2 worm cellular contexts compared by ENCODE assay signal in genomic region chrV:11375150-11375792, ce11.
TF ChIP-seq lines count a peak whose summit lies in the region.

Gene cnb-1, plus strand, starts transcription at chrV:11375742.

TF ChIP-seq in whole organism, L1 larva, 84 proteins besides CTCF, POLR2A, EP300 and RAD21 (continued from another document):
- TF ChIP-seq lin-14 (GFP tag; optimal IDR thresholded peaks at IDR 0.05; lab: Kevin White, UChicago) (peak; percentile 96), isw-1 (GFP tag; IDR thresholded peaks at IDR 0.05; lab: Robert Waterston, UW) (peak; percentile 41), fos-1 (tag; optimal IDR thresholded peaks at IDR 0.05; lab: Kevin White, UChicago) (peak; percentile 36), tlp-1 (tag; optimal IDR thresholded peaks at IDR 0.05; lab: Kevin White, UChicago) (no peak), lsy-2 (tag; optimal IDR thresholded peaks at IDR 0.05; lab: Kevin White, UChicago) (peak; percentile 66 to 73), ces-1 (GFP tag; optimal IDR thresholded peaks at IDR 0.05; lab: Kevin White, UChicago) (no peak), hlh-17 (GFP tag; optimal IDR thresholded peaks at IDR 0.05; lab: Kevin White, UChicago; ENCODE audit: borderline replicate concordance) (no peak), unc-86 (tag; optimal IDR thresholded peaks at IDR 0.05; lab: Kevin White, UChicago) (peak; percentile 81), lin-13 (GFP tag; optimal IDR thresholded peaks at IDR 0.05; lab: Kevin White, UChicago) (peak; percentile 19), C34B4.2 (tag; optimal IDR thresholded peaks at IDR 0.05; lab: Kevin White, UChicago) (no peak), rnt-1 (tag; optimal IDR thresholded peaks at IDR 0.05; lab: Kevin White, UChicago) (peak; percentile 58), vab-15 (tag; optimal IDR thresholded peaks at IDR 0.05; lab: Kevin White, UChicago) (no peak), aly-2 (tag; optimal IDR thresholded peaks at IDR 0.05; lab: Kevin White, UChicago) (peak; percentile 10), xbp-1 (tag; optimal IDR thresholded peaks at IDR 0.05; lab: Kevin White, UChicago) (peak; percentile 60), mep-1 (tag; optimal IDR thresholded peaks at IDR 0.05; lab: Kevin White, UChicago) (peak; percentile 79), pax-3 (tag; optimal IDR thresholded peaks at IDR 0.05; lab: Kevin White, UChicago) (no peak), Y116A8C.19 (tag; optimal IDR thresholded peaks at IDR 0.05; lab: Kevin White, UChicago; ENCODE audit: borderline replicate concordance) (no peak), ceh-88 (GFP tag; IDR thresholded peaks at IDR 0.05; lab: Robert Waterston, UW) (no peak), ztf-4 (tag; optimal IDR thresholded peaks at IDR 0.05; lab: Kevin White, UChicago) (no peak), blmp-1 (tag; optimal IDR thresholded peaks at IDR 0.05; lab: Kevin White, UChicago) (peak; percentile 24), nhr-20 (tag; optimal IDR thresholded peaks at IDR 0.05; lab: Kevin White, UChicago) (peak; percentile 59), snpc-4 (tag; optimal IDR thresholded peaks at IDR 0.05; lab: Kevin White, UChicago) (peak; percentile 55), hlh-4 (tag; optimal IDR thresholded peaks at IDR 0.05; lab: Kevin White, UChicago) (no peak), efl-1 (optimal IDR thresholded peaks at IDR 0.05; lab: Kevin White, UChicago) (peak; percentile 74 to 85), efl-1 (GFP tag; optimal IDR thresholded peaks at IDR 0.05 in 1 of 2; lab: Kevin White, UChicago) (peak; percentile 39 to 93), ama-1 (optimal IDR thresholded peaks at IDR 0.05; lab: Kevin White, UChicago) (peak; percentile 29), ceh-82 (tag; optimal IDR thresholded peaks at IDR 0.05; lab: Kevin White, UChicago) (peak; percentile 22 to 60 (median 38)), lin-35 (GFP tag; optimal IDR thresholded peaks at IDR 0.05; lab: Kevin White, UChicago) (peak; percentile 48 to 58), mdl-1 (tag; optimal IDR thresholded peaks at IDR 0.05; lab: Kevin White, UChicago) (peak in 1 of 2 experiments; percentile 37), C16A3.4 (tag; optimal IDR thresholded peaks at IDR 0.05; lab: Kevin White, UChicago) (no peak), dsc-1 (tag; optimal IDR thresholded peaks at IDR 0.05; lab: Kevin White, UChicago) (peak; percentile 94), nhr-12 (tag; optimal IDR thresholded peaks at IDR 0.05; lab: Kevin White, UChicago) (no peak), unc-98 (GFP tag; IDR thresholded peaks at IDR 0.05; lab: Robert Waterston, UW) (no peak), nhr-28 (tag; optimal IDR thresholded peaks at IDR 0.05; lab: Kevin White, UChicago) (no peak), nhr-84 (tag; optimal IDR thresholded peaks at IDR 0.05; lab: Kevin White, UChicago) (no peak), mab-9 (GFP tag; IDR thresholded peaks at IDR 0.05; lab: Robert Waterston, UW) (peak; percentile 52; the same call in 1 of the 2 replicates), aha-1 (tag; optimal IDR thresholded peaks at IDR 0.05; lab: Kevin White, UChicago) (peak; percentile 10), nhr-19 (GFP tag; conservative IDR thresholded peaks at IDR 0.05; lab: Robert Waterston, UW) (peak; percentile 62), ceh-90 (tag; optimal IDR thresholded peaks at IDR 0.05; lab: Kevin White, UChicago) (no peak), jun-1 (tag; optimal IDR thresholded peaks at IDR 0.05; lab: Kevin White, UChicago) (peak; percentile 56), grh-1 (GFP tag; IDR thresholded peaks at IDR 0.05; lab: Robert Waterston, UW) (no peak), fkh-8 (tag; optimal IDR thresholded peaks at IDR 0.05; lab: Kevin White, UChicago) (peak; percentile 78), skn-1 (tag; optimal IDR thresholded peaks at IDR 0.05; lab: Kevin White, UChicago) (peak; percentile 63), C04F5.9 (tag; optimal IDR thresholded peaks at IDR 0.05; lab: Kevin White, UChicago) (no peak), efl-3 (GFP tag; optimal IDR thresholded peaks at IDR 0.05; lab: Kevin White, UChicago) (no peak), lin-15B (tag; optimal IDR thresholded peaks at IDR 0.05; lab: Kevin White, UChicago) (no peak), nhr-77 (tag; optimal IDR thresholded peaks at IDR 0.05; lab: Kevin White, UChicago) (no peak), elt-3 (tag; optimal IDR thresholded peaks at IDR 0.05; lab: Kevin White, UChicago) (no peak), mef-2 (tag; optimal IDR thresholded peaks at IDR 0.05; lab: Kevin White, UChicago) (no peak), pag-3 (tag; optimal IDR thresholded peaks at IDR 0.05; lab: Kevin White, UChicago; ENCODE audit: borderline replicate concordance, insufficient read depth) (no peak), swsn-7 (tag; optimal IDR thresholded peaks at IDR 0.05; lab: Kevin White, UChicago) (peak; percentile 83), ets-5 (GFP tag; IDR thresholded peaks at IDR 0.05; lab: Robert Waterston, UW) (no peak), hpl-2 (GFP tag; optimal IDR thresholded peaks at IDR 0.05; lab: Kevin White, UChicago) (no peak), unc-62 (GFP tag; optimal IDR thresholded peaks at IDR 0.05; lab: Kevin White, UChicago) (no peak), ztf-11 (tag; optimal IDR thresholded peaks at IDR 0.05; lab: Kevin White, UChicago) (peak in 1 of 2 experiments; percentile 7), zag-1 (tag; optimal IDR thresholded peaks at IDR 0.05; lab: Kevin White, UChicago) (no peak), sup-37 (GFP tag; optimal IDR thresholded peaks at IDR 0.05; lab: Kevin White, UChicago) (no peak), alr-1 (tag; optimal IDR thresholded peaks at IDR 0.05; lab: Kevin White, UChicago; ENCODE audit: borderline replicate concordance) (no peak), unc-30 (tag; optimal IDR thresholded peaks at IDR 0.05; lab: Kevin White, UChicago) (no peak), ceh-63 (GFP tag; optimal IDR thresholded peaks at IDR 0.05; lab: Kevin White, UChicago) (no peak), fkh-10 (GFP tag; optimal IDR thresholded peaks at IDR 0.05; lab: Kevin White, UChicago) (peak; percentile 45), F16B12.6 (tag; optimal IDR thresholded peaks at IDR 0.05; lab: Kevin White, UChicago) (no peak), lin-39 (tag; optimal IDR thresholded peaks at IDR 0.05; lab: Kevin White, UChicago) (no peak), nhr-76 (tag; optimal IDR thresholded peaks at IDR 0.05; lab: Kevin White, UChicago) (no peak), irx-1 (tag; optimal IDR thresholded peaks at IDR 0.05; lab: Kevin White, UChicago) (peak; percentile 55), snu-23 (GFP tag; optimal IDR thresholded peaks at IDR 0.05; lab: Kevin White, UChicago) (peak; percentile 82), sptf-1 (tag; optimal IDR thresholded peaks at IDR 0.05; lab: Kevin White, UChicago) (no peak)

TF ChIP-seq in whole organism, L3 larva, 47 proteins besides CTCF, POLR2A, EP300 and RAD21 (continued from another document):
- no peak for TF ChIP-seq elt-3 (tag; optimal IDR thresholded peaks at IDR 0.05; lab: Kevin White, UChicago)
- peak; percentile 79 for TF ChIP-seq lin-39 (tag; optimal IDR thresholded peaks at IDR 0.05; lab: Kevin White, UChicago)
- TF ChIP-seq nhr-43 (tag; optimal IDR thresholded peaks at IDR 0.05; lab: Kevin White, UChicago; ENCODE audit: poor library complexity, severe bottlenecking) = no peak
- TF ChIP-seq ztf-4 (tag; optimal IDR thresholded peaks at IDR 0.05; lab: Kevin White, UChicago) = no peak
